Fruit fly (Drosophila melanogaster): ENCODE data around the gene Npc2c.
A peak's percentile ranks its signal among the peaks of the same experiment; 100 is the strongest.

Npc2c gene

DNA sequence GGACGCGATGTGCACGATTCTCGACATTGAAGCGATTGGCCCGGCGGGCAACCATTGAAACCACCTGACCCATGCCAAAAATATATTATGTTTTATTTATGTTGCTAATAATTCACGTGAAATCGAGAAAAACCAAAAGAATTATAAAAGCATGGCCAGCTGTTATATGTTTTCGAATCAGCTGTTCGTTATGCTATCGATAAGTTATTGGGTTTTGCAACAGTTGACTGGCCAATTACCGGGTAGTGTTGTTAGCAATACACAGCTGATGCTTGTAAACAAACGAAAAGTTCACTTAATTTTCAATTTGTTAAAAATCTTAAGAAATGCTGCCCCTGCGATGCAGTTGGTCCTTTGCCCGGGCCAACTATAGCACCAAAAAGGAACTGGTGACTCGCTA lies 14.7 kb upstream of the Npc2c start, which contains the start of the genes CG11722 and mtTFB2 (continued):
- no peak for TF ChIP-seq D19B (GFP tag; optimal IDR thresholded peaks at IDR 0.05)
- TF ChIP-seq Med (GFP tag): peak; percentile 29
- TF ChIP-seq CG34376 (GFP tag; optimal IDR thresholded peaks at IDR 0.05): peak; percentile 21
- peak; percentile 48; the same call in 1 of the 2 replicates for TF ChIP-seq nerfin-2 (GFP tag; IDR thresholded peaks at IDR 0.05; ENCODE audit: partially characterized antibody)
- no peak for TF ChIP-seq ham (GFP tag; IDR thresholded peaks at IDR 0.05)
- TF ChIP-seq exex (tag; optimal IDR thresholded peaks at IDR 0.05): peak; percentile 63
- peak; percentile 47; the same call in 1 of the 3 replicates for TF ChIP-seq Doc3 (GFP tag; IDR thresholded peaks at IDR 0.05; ENCODE audit: partially characterized antibody)
- no peak for TF ChIP-seq nmo (GFP tag; optimal IDR thresholded peaks at IDR 0.05)
- TF ChIP-seq hb (GFP tag; IDR thresholded peaks at IDR 0.05; ENCODE audit: partially characterized antibody): 0 out of 3 replicates have a peak, but pooled peaks have one; percentile 13
- peak; percentile 50 for TF ChIP-seq CG2116 (GFP tag; optimal IDR thresholded peaks at IDR 0.05)
- peak; percentile 97 for TF ChIP-seq Vsx1 (GFP tag; optimal IDR thresholded peaks at IDR 0.05)
- peak; percentile 52 for TF ChIP-seq Scr (GFP tag; IDR thresholded peaks at IDR 0.05; ENCODE audit: partially characterized antibody)
- no peak; the same call in 2 of the 3 replicates for TF ChIP-seq zen2 (GFP tag; IDR thresholded peaks at IDR 0.05; ENCODE audit: partially characterized antibody)
- TF ChIP-seq ac (GFP tag; optimal IDR thresholded peaks at IDR 0.05): no peak
- TF ChIP-seq Nf-YC (tag; optimal IDR thresholded peaks at IDR 0.05): peak; percentile 82
- TF ChIP-seq MBD-R2 (GFP tag; IDR thresholded peaks at IDR 0.05): peak; percentile 81
- TF ChIP-seq Rfx (GFP tag; IDR thresholded peaks at IDR 0.05): peak; percentile 49
- peak; percentile 46 for TF ChIP-seq E2f2 (GFP tag; IDR thresholded peaks at IDR 0.05)
- no peak for TF ChIP-seq fd3F (GFP tag; optimal IDR thresholded peaks at IDR 0.05)
- TF ChIP-seq Nf-YB (GFP tag; optimal IDR thresholded peaks at IDR 0.05): peak; percentile 73
- TF ChIP-seq tap (tag; optimal IDR thresholded peaks at IDR 0.05): no peak
- TF ChIP-seq Pdp1 (GFP tag; optimal IDR thresholded peaks at IDR 0.05): peak in 1 of 2 experiments; percentile 84
- peak; percentile 45 for TF ChIP-seq CG15479 (GFP tag; optimal IDR thresholded peaks at IDR 0.05)
- no peak for TF ChIP-seq br (optimal IDR thresholded peaks at IDR 0.05)
- peak; percentile 12 for TF ChIP-seq MESR4 (GFP tag; optimal IDR thresholded peaks at IDR 0.05)
- TF ChIP-seq CG15514 (GFP tag; optimal IDR thresholded peaks at IDR 0.05): peak; percentile 45
- TF ChIP-seq Xbp1 (GFP tag; optimal IDR thresholded peaks at IDR 0.05): no peak
- TF ChIP-seq corto (GFP tag; optimal IDR thresholded peaks at IDR 0.05): no peak
- TF ChIP-seq Meics (GFP tag; optimal IDR thresholded peaks at IDR 0.05): no peak
- peak; percentile 68 for TF ChIP-seq Dref (GFP tag; IDR thresholded peaks at IDR 0.05)
- TF ChIP-seq Mad (GFP tag; optimal IDR thresholded peaks at IDR 0.05): no peak
- no peak for TF ChIP-seq hkb (optimal IDR thresholded peaks at IDR 0.05)
- TF ChIP-seq hkb (GFP tag; IDR thresholded peaks at IDR 0.05): no peak
- peak; percentile 60 for TF ChIP-seq unc-4 (GFP tag; IDR thresholded peaks at IDR 0.05; ENCODE audit: partially characterized antibody)
- no peak for TF ChIP-seq CG6175 (GFP tag; IDR thresholded peaks at IDR 0.05)
- TF ChIP-seq Bgb (GFP tag; IDR thresholded peaks at IDR 0.05; ENCODE audit: partially characterized antibody): peak; percentile 41; the same call in 1 of the 2 replicates
- no peak for TF ChIP-seq CkIIα-i1 (GFP tag; IDR thresholded peaks at IDR 0.05)
- TF ChIP-seq CG14710 (tag; optimal IDR thresholded peaks at IDR 0.05): peak; percentile 14
- peak; percentile 53 for TF ChIP-seq pzg (GFP tag; optimal IDR thresholded peaks at IDR 0.05)

Measured in whole organism, embryonic.